Fruit fly (Drosophila melanogaster): ENCODE measurements around the gene CG13837.
A peak's percentile ranks its signal among the peaks of the same experiment; 100 is the strongest.

The CG13837 gene

DNA sequence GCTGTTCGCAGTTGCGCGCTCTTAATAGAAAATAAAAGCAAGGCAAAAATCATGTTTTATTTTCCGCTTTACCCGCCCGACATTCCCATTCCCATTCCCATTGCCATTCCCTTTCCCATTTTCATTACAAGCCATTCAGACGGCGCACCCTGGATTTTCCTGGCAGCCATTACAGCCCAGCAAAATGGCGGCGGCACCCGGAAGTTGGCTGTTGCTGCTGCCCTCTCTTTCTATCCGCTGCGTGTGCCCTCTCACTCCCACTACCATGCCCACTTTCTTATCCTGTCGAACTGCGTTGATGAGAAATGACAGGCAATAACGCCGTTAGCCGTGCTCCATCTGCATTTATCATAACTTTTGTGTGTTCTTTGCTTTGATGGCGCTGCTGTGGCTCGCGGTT lies 44.5 kb downstream of the CG13837 start:
- no peak for TF ChIP-seq noc (tag; optimal IDR thresholded peaks at IDR 0.05)

DNA sequence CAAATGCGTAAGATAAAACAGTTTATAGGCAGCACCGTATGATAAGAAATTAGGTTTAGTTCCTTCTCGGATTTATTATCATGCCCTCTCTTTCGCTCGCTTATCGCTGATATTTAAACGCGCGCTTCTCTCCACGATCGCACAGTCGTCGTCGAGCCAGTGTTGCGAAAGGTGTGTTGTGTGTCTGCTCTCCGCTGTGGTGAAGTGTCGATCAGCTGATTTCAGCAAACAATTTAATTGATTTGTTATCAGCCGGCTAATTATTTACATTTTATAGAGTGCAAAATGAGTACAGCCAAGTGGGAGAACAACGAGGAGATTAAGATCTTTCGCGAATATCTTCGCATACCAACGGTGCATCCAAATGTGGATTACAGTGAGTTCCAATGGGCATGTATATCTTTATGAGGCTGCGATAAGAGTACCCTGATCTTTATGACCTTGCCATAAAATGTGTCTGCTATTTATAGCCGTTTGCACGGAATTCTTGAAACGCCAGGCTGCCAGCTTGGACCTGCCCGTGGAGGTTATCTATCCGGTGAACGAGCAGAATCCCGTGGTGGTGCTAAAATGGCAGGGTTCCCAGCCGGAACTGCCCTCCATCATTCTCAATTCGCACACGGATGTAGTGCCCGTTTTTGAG lies 47.9 kb downstream of the CG13837 start, which contains the start of the genes CG17110 and CG6726:
CG17110 (plus strand) TSS at position 139 of the 643 bp plus-strand sequence.
CG6726 (plus strand) TSS at position 139 of the 643 bp plus-strand sequence.
- peak; percentile 39 for TF ChIP-seq noc (tag; optimal IDR thresholded peaks at IDR 0.05)
